Worm (Caenorhabditis elegans) whole organism, midembryonic: ENCODE measurements around the gene C05B5.4.

Source experiments
- klf-2 ChIP-seq: fragments of 200-800 bp; sonication (Bioruptor generic); conservative IDR thresholded peaks from 2 replicates; pipeline ENCODE4 v1.3.6; 2022; ENCODE audit warnings: missing genetic modification reagents, missing genetic modification characterization, missing compliant biosample characterization
- med-1 ChIP-seq: sonication (generic microtip); optimal IDR thresholded peaks from 2 replicates; lab custom pipeline; 2017; ENCODE audit warnings: missing genetic modification characterization, mild to moderate bottlenecking, missing compliant biosample characterization, antibody characterized with exemption, missing genetic modification reagents; ENCODE audit not compliant: insufficient read depth
- ref-1 ChIP-seq: fragments of 200-800 bp; sonication (Bioruptor generic); conservative IDR thresholded peaks from 2 replicates; pipeline ENCODE4 v1.3.6; 2022; ENCODE audit warnings: missing genetic modification reagents, missing genetic modification characterization, missing compliant biosample characterization
- tab-1 ChIP-seq: fragments of 200-800 bp; sonication (Bioruptor generic); IDR thresholded peaks from 2 replicates; pipeline ENCODE4 v1.3.6; 2022; ENCODE audit warnings: missing genetic modification characterization, missing compliant biosample characterization
- ztf-23 ChIP-seq: fragments of 200-800 bp; sonication (Bioruptor generic); IDR thresholded peaks from 2 replicates; pipeline ENCODE4 v1.3.6; 2022; ENCODE audit warnings: missing genetic modification reagents, missing genetic modification characterization, missing compliant biosample characterization

DNA sequence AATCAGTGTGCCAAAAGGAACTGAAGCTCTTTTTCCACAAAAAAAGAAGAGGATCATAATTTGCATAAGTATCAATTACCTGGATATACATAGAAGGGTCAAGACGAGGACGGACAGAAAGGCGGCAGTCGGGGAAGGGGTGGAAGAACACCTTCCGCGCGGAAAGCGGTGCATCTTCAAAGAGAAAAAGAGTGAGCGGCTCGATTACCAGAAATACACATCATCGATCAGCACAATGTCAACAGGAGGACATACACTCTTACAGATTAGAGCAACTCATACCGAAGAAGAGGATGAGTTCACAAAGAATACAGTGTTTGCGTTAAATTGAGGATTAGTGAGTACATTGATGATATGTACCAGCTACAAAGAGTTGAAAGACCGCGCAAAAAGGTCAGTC lies 24.3 kb upstream of the C05B5.4 start:
- no peak for TF ChIP-seq tab-1 (GFP tag; lab: Robert Waterston, UW)
- no peak for TF ChIP-seq med-1
- TF ChIP-seq ztf-23 (GFP tag; lab: Robert Waterston, UW): no peak
- TF ChIP-seq klf-2 (GFP tag; lab: Robert Waterston, UW): no peak
- TF ChIP-seq ref-1 (GFP tag; lab: Robert Waterston, UW): no peak
